Fruit fly (Drosophila melanogaster): ENCODE data around the gene dnd.

The dnd gene

DNA sequence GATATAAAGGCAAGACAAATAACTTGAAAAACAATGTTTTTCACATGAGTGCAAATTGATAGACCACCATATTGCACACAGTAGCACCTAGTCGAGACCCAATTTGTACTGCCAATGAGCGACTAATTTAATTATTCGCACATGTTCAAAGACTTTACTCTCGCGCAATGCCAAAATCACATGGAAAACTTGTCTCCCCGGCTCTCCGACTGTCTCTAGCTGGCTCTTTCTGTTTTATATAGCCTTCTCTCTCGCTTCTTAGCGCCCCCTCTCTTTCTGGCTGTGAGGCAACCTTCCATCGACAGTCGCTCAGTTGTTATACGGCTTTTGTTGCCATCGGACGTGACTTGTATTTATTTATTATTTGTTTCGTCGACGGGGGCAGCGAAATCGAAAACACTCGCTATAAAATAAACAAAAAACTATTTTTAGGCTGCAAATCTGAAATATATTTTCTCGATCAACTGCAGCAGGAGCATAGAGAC is 12.1 kb downstream of the dnd start, which contains the start of gene CG6656 (continued):
- TF ChIP-seq vri (GFP tag; optimal IDR thresholded peaks at IDR 0.05), result peak; percentile 83
- TF ChIP-seq fd59A (GFP tag; optimal IDR thresholded peaks at IDR 0.05), result no peak
- peak; percentile 64 for TF ChIP-seq CG15336 (GFP tag; IDR thresholded peaks at IDR 0.05)
- no peak for TF ChIP-seq CG34406 (GFP tag; optimal IDR thresholded peaks at IDR 0.05)
- no peak for TF ChIP-seq CG8319 (GFP tag; optimal IDR thresholded peaks at IDR 0.05)
- no peak for TF ChIP-seq CG3032 (tag; optimal IDR thresholded peaks at IDR 0.05)
- TF ChIP-seq CG6808 (GFP tag; optimal IDR thresholded peaks at IDR 0.05), result no peak
- TF ChIP-seq OdsH (GFP tag; optimal IDR thresholded peaks at IDR 0.05), result no peak
- TF ChIP-seq CG9139 (GFP tag; optimal IDR thresholded peaks at IDR 0.05), result peak; percentile 24
- TF ChIP-seq CG11294 (GFP tag; IDR thresholded peaks at IDR 0.05), result peak; percentile 33; the same call in 1 of the 2 replicates
- no peak for TF ChIP-seq Hr4 (GFP tag; optimal IDR thresholded peaks at IDR 0.05)
- peak; percentile 5 for TF ChIP-seq CG16779 (tag; optimal IDR thresholded peaks at IDR 0.05)
- peak; percentile 76 for TF ChIP-seq Lpt (GFP tag; optimal IDR thresholded peaks at IDR 0.05)
- TF ChIP-seq CG6792 (GFP tag; optimal IDR thresholded peaks at IDR 0.05), result peak; percentile 17
- TF ChIP-seq CG7368 (GFP tag; optimal IDR thresholded peaks at IDR 0.05), result no peak
- TF ChIP-seq salr (GFP tag; optimal IDR thresholded peaks at IDR 0.05), result no peak
- no peak for TF ChIP-seq topi (GFP tag; optimal IDR thresholded peaks at IDR 0.05)
- TF ChIP-seq CG6163 (GFP tag; IDR thresholded peaks at IDR 0.05), result peak; percentile 76; the same call in 2 of the 3 replicates

DNA sequence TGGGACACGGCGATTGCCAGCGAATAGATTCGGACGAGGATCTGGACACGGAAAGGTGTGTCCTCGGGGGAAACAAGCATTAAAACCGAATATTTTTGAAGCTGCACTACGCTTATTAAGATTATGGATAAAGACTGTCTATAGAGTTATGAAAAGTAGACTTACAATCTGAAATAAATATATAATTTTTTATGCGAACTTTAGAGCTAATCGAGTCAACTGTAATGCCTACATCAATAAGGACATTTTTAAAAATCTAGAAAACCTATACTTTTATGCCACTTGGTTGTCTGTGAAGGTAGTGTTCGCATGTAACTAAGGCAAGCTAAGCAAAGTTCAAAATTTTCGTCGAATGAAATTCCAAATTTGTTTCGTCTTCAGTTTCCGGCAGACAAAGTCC is 13.7 kb downstream of the dnd start, which contains the start of gene CG31178:
Gene CG31178 (plus strand): TSS at position 301 of the 400 bp plus-strand sequence.
- no peak for TF ChIP-seq Sox14 (GFP tag; optimal IDR thresholded peaks at IDR 0.05)
- no peak for TF ChIP-seq Smox (GFP tag; optimal IDR thresholded peaks at IDR 0.05)
- no peak for TF ChIP-seq Gug (GFP tag; IDR thresholded peaks at IDR 0.05)
- no peak for TF ChIP-seq CG11762 (GFP tag; optimal IDR thresholded peaks at IDR 0.05; ENCODE audit: insufficient read depth)
- TF ChIP-seq CG8119 (GFP tag; IDR thresholded peaks at IDR 0.05), result no peak
- TF ChIP-seq CG10631 (GFP tag; optimal IDR thresholded peaks at IDR 0.05), result no peak
- no peak for TF ChIP-seq topi (GFP tag; optimal IDR thresholded peaks at IDR 0.05)
- no peak for TF ChIP-seq CG4318 (GFP tag; optimal IDR thresholded peaks at IDR 0.05)
- no peak for TF ChIP-seq CG31627 (GFP tag; optimal IDR thresholded peaks at IDR 0.05)
- no peak for TF ChIP-seq salr (GFP tag; optimal IDR thresholded peaks at IDR 0.05)

DNA sequence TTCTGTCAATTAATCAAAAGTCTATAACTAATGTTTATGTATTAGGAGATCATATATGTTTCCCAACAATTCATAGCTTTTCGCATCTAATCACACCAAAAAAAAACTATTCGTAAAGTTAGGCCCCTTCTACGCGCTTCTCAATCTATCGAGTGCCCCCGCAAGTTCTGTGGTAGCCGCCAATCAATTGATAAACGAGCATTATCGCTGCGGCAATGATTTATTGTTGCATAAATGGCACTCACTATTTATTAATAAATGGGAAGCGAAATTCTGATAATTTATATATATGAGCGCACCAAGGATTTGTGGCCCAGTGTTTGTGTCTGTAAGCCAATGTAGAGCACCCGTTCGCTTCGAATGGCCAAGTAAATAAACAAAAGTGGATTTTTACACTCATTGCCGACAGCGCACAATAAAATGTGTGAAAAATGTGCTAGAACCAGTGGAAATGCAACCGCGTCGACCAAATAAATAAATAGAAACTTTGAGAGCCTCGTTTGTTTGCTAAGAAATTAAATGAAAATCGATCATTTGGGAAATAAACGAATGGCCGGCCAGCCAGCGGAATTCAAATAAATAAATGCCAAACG is 15.7 kb downstream of the dnd start:
- TF ChIP-seq fkh (GFP tag; optimal IDR thresholded peaks at IDR 0.05) (peak; percentile 73), esn (GFP tag; optimal IDR thresholded peaks at IDR 0.05) (no peak), Eip78C (GFP tag) (peak; percentile 56)

DNA sequence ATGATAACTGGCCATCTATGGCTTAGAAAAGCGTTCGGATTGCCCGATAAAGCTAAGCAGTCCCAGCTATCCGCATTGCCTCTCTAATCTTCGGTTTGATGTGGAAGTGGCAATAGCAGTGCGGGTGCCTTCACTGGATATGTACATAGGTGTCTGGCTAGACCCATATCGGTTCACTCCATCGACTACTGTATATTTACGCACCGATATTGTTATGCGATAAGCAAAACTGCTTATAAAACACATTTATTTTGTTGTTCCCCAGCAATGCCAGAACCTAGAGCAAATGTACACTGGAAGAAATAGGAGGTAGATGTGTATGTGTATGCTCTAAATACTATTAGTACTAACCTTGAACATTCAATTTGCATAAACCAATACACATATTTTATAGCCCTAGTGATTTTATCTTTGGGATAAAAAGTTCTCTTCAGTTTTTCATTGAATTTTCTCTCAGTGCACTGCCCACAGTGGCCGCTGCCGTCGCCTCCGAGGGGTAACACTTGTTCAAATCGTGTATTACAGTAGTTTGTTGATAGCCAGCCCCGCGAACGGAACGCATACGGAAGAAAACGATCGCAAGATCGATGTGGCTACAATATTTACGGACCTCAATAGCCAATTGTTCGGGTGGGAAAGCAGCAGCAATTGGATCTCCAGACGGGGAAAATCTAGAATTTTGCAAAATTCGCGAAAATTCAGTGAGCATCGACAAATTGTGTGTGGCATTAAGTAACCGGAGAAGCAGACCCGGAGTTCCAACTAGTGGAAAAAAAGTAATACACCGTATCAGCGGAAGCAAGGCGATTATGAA is 16.8 kb downstream of the dnd start, which contains the start of gene CG31431:
Gene CG31431 (plus strand): TSS at position 524 of the 814 bp plus-strand sequence.
- TF ChIP-seq topi (GFP tag; optimal IDR thresholded peaks at IDR 0.05) (peak; percentile 67), CG7368 (GFP tag; optimal IDR thresholded peaks at IDR 0.05) (peak; percentile 73), CG8632 (GFP tag; optimal IDR thresholded peaks at IDR 0.05) (peak; percentile 55), Hr39 (GFP tag; optimal IDR thresholded peaks at IDR 0.05) (peak; percentile 65), Gug (GFP tag; IDR thresholded peaks at IDR 0.05) (peak; percentile 93), Hr38 (GFP tag; optimal IDR thresholded peaks at IDR 0.05) (peak; percentile 36), CG4318 (GFP tag; optimal IDR thresholded peaks at IDR 0.05) (peak; percentile 68), CG15336 (GFP tag; IDR thresholded peaks at IDR 0.05) (peak; percentile 90), lz (GFP tag; optimal IDR thresholded peaks at IDR 0.05) (peak; percentile 53), pdm3 (GFP tag; optimal IDR thresholded peaks at IDR 0.05) (peak; percentile 82), CG3032 (tag; optimal IDR thresholded peaks at IDR 0.05) (peak; percentile 81), CG11902 (GFP tag; optimal IDR thresholded peaks at IDR 0.05) (peak; percentile 63), Hr4 (GFP tag; optimal IDR thresholded peaks at IDR 0.05) (peak; percentile 90), CG6276 (GFP tag; optimal IDR thresholded peaks at IDR 0.05) (peak; percentile 86), Met (GFP tag; optimal IDR thresholded peaks at IDR 0.05) (peak; percentile 52), CG6163 (GFP tag; IDR thresholded peaks at IDR 0.05) (peak; percentile 92), CG31627 (GFP tag; optimal IDR thresholded peaks at IDR 0.05) (peak; percentile 56), esn (GFP tag; optimal IDR thresholded peaks at IDR 0.05) (peak; percentile 61), Eip75B (GFP tag; optimal IDR thresholded peaks at IDR 0.05) (peak; percentile 80), fkh (GFP tag; optimal IDR thresholded peaks at IDR 0.05) (peak; percentile 97), fd59A (GFP tag; optimal IDR thresholded peaks at IDR 0.05) (peak; percentile 75), CG6808 (GFP tag; optimal IDR thresholded peaks at IDR 0.05) (peak; percentile 75), CG9139 (GFP tag; optimal IDR thresholded peaks at IDR 0.05) (peak; percentile 74), Smox (GFP tag; optimal IDR thresholded peaks at IDR 0.05) (no peak), CG10631 (GFP tag; optimal IDR thresholded peaks at IDR 0.05) (peak; percentile 77), Eip93F (GFP tag; optimal IDR thresholded peaks at IDR 0.05) (no peak), net (GFP tag; optimal IDR thresholded peaks at IDR 0.05) (peak; percentile 82), CG8319 (GFP tag; optimal IDR thresholded peaks at IDR 0.05) (peak; percentile 66), CG1621 (tag; optimal IDR thresholded peaks at IDR 0.05) (peak; percentile 81)
